ENCODE assay signal across 1 fruit fly cellular context in genomic region chr2L:18965367-18966213, dm6.
TF ChIP-seq lines count a peak whose summit lies in the region.

No protein-coding gene starts in this region.

TF ChIP-seq in whole organism, embryonic, 481 proteins besides CTCF, POLR2A, EP300 and RAD21 (continued from another document and continues in another):
- TF ChIP-seq NC2β (GFP tag; optimal IDR thresholded peaks at IDR 0.05; lab: Kevin White, UChicago) (no peak), D19B (GFP tag; optimal IDR thresholded peaks at IDR 0.05; lab: Kevin White, UChicago) (peak; percentile 98), Atf6 (GFP tag; IDR thresholded peaks at IDR 0.05; lab: Robert Waterston, UW) (peak; percentile 57; the same call in 1 of the 2 replicates), CG9932 (GFP tag; IDR thresholded peaks at IDR 0.05; lab: Robert Waterston, UW) (peak; percentile 19; the same call in 1 of the 2 replicates), Mes4 (GFP tag; optimal IDR thresholded peaks at IDR 0.05; lab: Kevin White, UChicago) (no peak), Meics (GFP tag; optimal IDR thresholded peaks at IDR 0.05; lab: Kevin White, UChicago) (peak; percentile 53), Vsx1 (GFP tag; optimal IDR thresholded peaks at IDR 0.05; lab: Kevin White, UChicago) (no peak), Max (GFP tag; optimal IDR thresholded peaks at IDR 0.05; lab: Kevin White, UChicago) (no peak), CG2202 (tag; optimal IDR thresholded peaks at IDR 0.05; lab: Kevin White, UChicago) (no peak), en (GFP tag; optimal IDR thresholded peaks at IDR 0.05; lab: Kevin White, UChicago) (no peak), Sox102F (GFP tag; optimal IDR thresholded peaks at IDR 0.05; lab: Kevin White, UChicago) (peak; percentile 15), ci (GFP tag; IDR thresholded peaks at IDR 0.05; lab: Robert Waterston, UW) (0 out of 3 replicates have a peak, but pooled peaks have one; percentile 36), bcd (GFP tag; optimal IDR thresholded peaks at IDR 0.05; lab: Kevin White, UChicago) (peak; percentile 24), CG17568 (GFP tag; optimal IDR thresholded peaks at IDR 0.05; lab: Kevin White, UChicago) (peak; percentile 48), CG7839 (tag; optimal IDR thresholded peaks at IDR 0.05; lab: Kevin White, UChicago) (peak; percentile 49), Aef1 (GFP tag; IDR thresholded peaks at IDR 0.05; lab: Robert Waterston, UW) (peak; percentile 9; the same call in 1 of the 3 replicates), B-H1 (GFP tag; IDR thresholded peaks at IDR 0.05; lab: Robert Waterston, UW) (no peak), fd102C (GFP tag; optimal IDR thresholded peaks at IDR 0.05; lab: Kevin White, UChicago) (no peak), CG18011 (GFP tag; optimal IDR thresholded peaks at IDR 0.05; lab: Kevin White, UChicago) (no peak), abd-A (tag; optimal IDR thresholded peaks at IDR 0.05; lab: Kevin White, UChicago) (no peak), CG7556 (GFP tag; optimal IDR thresholded peaks at IDR 0.05; lab: Kevin White, UChicago) (no peak), Elba2 (GFP tag; optimal IDR thresholded peaks at IDR 0.05; lab: Kevin White, UChicago) (no peak), salm (tag; optimal IDR thresholded peaks at IDR 0.05; lab: Kevin White, UChicago) (no peak), croc (GFP tag; conservative IDR thresholded peaks at IDR 0.05; lab: Robert Waterston, UW) (no peak), ewg (GFP tag; optimal IDR thresholded peaks at IDR 0.05; lab: Kevin White, UChicago) (peak; percentile 7), B-H2 (GFP tag; optimal IDR thresholded peaks at IDR 0.05; lab: Kevin White, UChicago) (peak; percentile 6), cwo (GFP tag; optimal IDR thresholded peaks at IDR 0.05; lab: Kevin White, UChicago) (peak; percentile 43), CG6272 (GFP tag; IDR thresholded peaks at IDR 0.05; lab: Robert Waterston, UW) (0 out of 2 replicates have a peak, but pooled peaks have one; percentile 11), PHDP (tag; optimal IDR thresholded peaks at IDR 0.05; lab: Kevin White, UChicago) (peak; percentile 64), prd (optimal IDR thresholded peaks at IDR 0.05; lab: Kevin White, UChicago) (no peak), prd (GFP tag; IDR thresholded peaks at IDR 0.05; lab: Robert Waterston, UW) (peak; percentile 33; the same call in 1 of the 3 replicates), ara (GFP tag; IDR thresholded peaks at IDR 0.05; lab: Robert Waterston, UW) (0 out of 2 replicates have a peak, but pooled peaks have one; percentile 25), CG7372 (GFP tag; IDR thresholded peaks at IDR 0.05; lab: Robert Waterston, UW) (peak; percentile 28; the same call in 1 of the 2 replicates), psq (GFP tag; optimal IDR thresholded peaks at IDR 0.05; lab: Kevin White, UChicago) (no peak), CG15011 (GFP tag; optimal IDR thresholded peaks at IDR 0.05; lab: Kevin White, UChicago) (peak; percentile 72), Rfx (GFP tag; IDR thresholded peaks at IDR 0.05; lab: Robert Waterston, UW) (peak; percentile 59), dmrt11E (tag; optimal IDR thresholded peaks at IDR 0.05; lab: Kevin White, UChicago) (peak; percentile 16), CG14014 (GFP tag; IDR thresholded peaks at IDR 0.05; lab: Robert Waterston, UW) (peak; percentile 25), CG14441 (GFP tag; IDR thresholded peaks at IDR 0.05; lab: Robert Waterston, UW) (0 out of 2 replicates have a peak, but pooled peaks have one; percentile 22), CkIIα-i1 (GFP tag; IDR thresholded peaks at IDR 0.05; lab: Robert Waterston, UW) (no peak), CG12769 (tag; optimal IDR thresholded peaks at IDR 0.05; lab: Kevin White, UChicago) (peak; percentile 51), gem (tag; optimal IDR thresholded peaks at IDR 0.05; lab: Kevin White, UChicago) (peak; percentile 64), CG4820 (GFP tag; optimal IDR thresholded peaks at IDR 0.05; lab: Kevin White, UChicago) (no peak), CG11398 (GFP tag; optimal IDR thresholded peaks at IDR 0.05; lab: Kevin White, UChicago) (no peak), sisA (GFP tag; IDR thresholded peaks at IDR 0.05; lab: Robert Waterston, UW) (peak; percentile 24; the same call in 1 of the 2 replicates), CG14860 (GFP tag; IDR thresholded peaks at IDR 0.05; lab: Robert Waterston, UW; ENCODE audit: partially characterized antibody) (no peak), Hr51 (GFP tag; optimal IDR thresholded peaks at IDR 0.05; lab: Kevin White, UChicago) (peak in 1 of 2 experiments; percentile 44), crc (GFP tag; optimal IDR thresholded peaks at IDR 0.05; lab: Kevin White, UChicago) (no peak), sens (GFP tag; lab: Kevin White, UChicago) (peak; percentile 49), CG2199 (GFP tag; IDR thresholded peaks at IDR 0.05; lab: Robert Waterston, UW) (no peak), dysf (GFP tag; IDR thresholded peaks at IDR 0.05; lab: Robert Waterston, UW) (peak; percentile 71), BtbVII (GFP tag; optimal IDR thresholded peaks at IDR 0.05; lab: Kevin White, UChicago) (peak; percentile 51), CG32532 (GFP tag; IDR thresholded peaks at IDR 0.05; lab: Robert Waterston, UW) (0 out of 2 replicates have a peak, but pooled peaks have one; percentile 47), scrt (GFP tag; optimal IDR thresholded peaks at IDR 0.05; lab: Kevin White, UChicago) (peak; percentile 46), Taf1 (GFP tag; IDR thresholded peaks at IDR 0.05; lab: Robert Waterston, UW) (peak; percentile 56), CG13296 (GFP tag; optimal IDR thresholded peaks at IDR 0.05; lab: Kevin White, UChicago) (peak; percentile 34), MESR4 (GFP tag; optimal IDR thresholded peaks at IDR 0.05; lab: Kevin White, UChicago) (no peak), Dip2 (GFP tag; IDR thresholded peaks at IDR 0.05; lab: Robert Waterston, UW) (no peak), br (optimal IDR thresholded peaks at IDR 0.05; lab: Kevin White, UChicago) (no peak), Ravus (GFP tag; IDR thresholded peaks at IDR 0.05; lab: Robert Waterston, UW) (peak; percentile 23; the same call in 1 of the 2 replicates), CG31388 (GFP tag; optimal IDR thresholded peaks at IDR 0.05; lab: Kevin White, UChicago) (no peak), CG12391 (tag; optimal IDR thresholded peaks at IDR 0.05; lab: Kevin White, UChicago) (no peak), zfh1 (GFP tag; IDR thresholded peaks at IDR 0.05; lab: Robert Waterston, UW) (no peak), CG12299 (tag; optimal IDR thresholded peaks at IDR 0.05; lab: Kevin White, UChicago) (no peak), CG16813 (GFP tag; IDR thresholded peaks at IDR 0.05; lab: Robert Waterston, UW; ENCODE audit: partially characterized antibody) (no peak), wek (GFP tag; optimal IDR thresholded peaks at IDR 0.05; lab: Kevin White, UChicago) (no peak), CG9797 (GFP tag; optimal IDR thresholded peaks at IDR 0.05; lab: Kevin White, UChicago) (no peak), NfI (GFP tag; optimal IDR thresholded peaks at IDR 0.05; lab: Kevin White, UChicago) (peak; percentile 8), bigmax (GFP tag; optimal IDR thresholded peaks at IDR 0.05; lab: Kevin White, UChicago) (no peak), CG14667 (GFP tag; IDR thresholded peaks at IDR 0.05; lab: Robert Waterston, UW) (no peak), CG2712 (tag; optimal IDR thresholded peaks at IDR 0.05; lab: Kevin White, UChicago) (peak; percentile 42), Nf-YB (GFP tag; optimal IDR thresholded peaks at IDR 0.05; lab: Kevin White, UChicago) (peak; percentile 37), CG3281 (GFP tag; optimal IDR thresholded peaks at IDR 0.05; lab: Kevin White, UChicago) (peak; percentile 77), Ptx1 (GFP tag; IDR thresholded peaks at IDR 0.05; lab: Robert Waterston, UW) (peak; percentile 60), CG31441 (GFP tag; IDR thresholded peaks at IDR 0.05; lab: Robert Waterston, UW) (no peak), CG32767 (GFP tag; IDR thresholded peaks at IDR 0.05; lab: Robert Waterston, UW) (0 out of 2 replicates have a peak, but pooled peaks have one; percentile 32), Deaf1 (tag; optimal IDR thresholded peaks at IDR 0.05; lab: Kevin White, UChicago) (peak; percentile 1), CG11695 (GFP tag; IDR thresholded peaks at IDR 0.05; lab: Robert Waterston, UW) (peak; percentile 60; the same call in 2 of the 3 replicates), kah (GFP tag; optimal IDR thresholded peaks at IDR 0.05; lab: Kevin White, UChicago) (peak; percentile 75), Opbp (GFP tag; IDR thresholded peaks at IDR 0.05; lab: Robert Waterston, UW; ENCODE audit: partially characterized antibody) (no peak), Poxn (GFP tag; IDR thresholded peaks at IDR 0.05; lab: Robert Waterston, UW) (no peak), usp (GFP tag; optimal IDR thresholded peaks at IDR 0.05; lab: Kevin White, UChicago) (no peak), CG6791 (GFP tag; IDR thresholded peaks at IDR 0.05; lab: Robert Waterston, UW; ENCODE audit: partially characterized antibody) (no peak), klu (GFP tag; IDR thresholded peaks at IDR 0.05; lab: Robert Waterston, UW) (0 out of 2 replicates have a peak, but pooled peaks have one; percentile 6), Hsf (GFP tag; optimal IDR thresholded peaks at IDR 0.05; lab: Kevin White, UChicago) (no peak), kay (GFP tag; optimal IDR thresholded peaks at IDR 0.05; lab: Kevin White, UChicago) (no peak), CG34422 (GFP tag; IDR thresholded peaks at IDR 0.05; lab: Robert Waterston, UW) (no peak), CG4707 (GFP tag; optimal IDR thresholded peaks at IDR 0.05; lab: Kevin White, UChicago) (no peak), disco-r (GFP tag; optimal IDR thresholded peaks at IDR 0.05; lab: Kevin White, UChicago) (no peak), HmgZ (tag; optimal IDR thresholded peaks at IDR 0.05; lab: Kevin White, UChicago) (no peak), CG18599 (GFP tag; optimal IDR thresholded peaks at IDR 0.05; lab: Kevin White, UChicago) (peak; percentile 61), pan (optimal IDR thresholded peaks at IDR 0.05; lab: Kevin White, UChicago) (peak in 1 of 2 experiments; percentile 16), pan (GFP tag; optimal IDR thresholded peaks at IDR 0.05 in 1 of 2, IDR thresholded peaks at IDR 0.05 in 1 of 2) (peak in 1 of 2 experiments; percentile 10), CG15269 (tag; optimal IDR thresholded peaks at IDR 0.05; lab: Kevin White, UChicago) (peak; percentile 54), CG7745 (tag; optimal IDR thresholded peaks at IDR 0.05; lab: Kevin White, UChicago) (no peak), chm (GFP tag; IDR thresholded peaks at IDR 0.05; lab: Robert Waterston, UW) (peak; percentile 22; the same call in 1 of the 2 replicates), tgo (GFP tag; IDR thresholded peaks at IDR 0.05; lab: Robert Waterston, UW) (peak; percentile 52; the same call in 2 of the 3 replicates), CG3847 (GFP tag; IDR thresholded peaks at IDR 0.05; lab: Robert Waterston, UW) (peak; percentile 41), Med (GFP tag; lab: Kevin White, UChicago) (peak; percentile 29), CG14050 (GFP tag; IDR thresholded peaks at IDR 0.05; lab: Robert Waterston, UW) (no peak), Hmr (GFP tag; optimal IDR thresholded peaks at IDR 0.05; lab: Kevin White, UChicago) (peak; percentile 47), CG10366 (GFP tag; IDR thresholded peaks at IDR 0.05; lab: Robert Waterston, UW) (0 out of 2 replicates have a peak, but pooled peaks have one; percentile 12), Fer1 (GFP tag; optimal IDR thresholded peaks at IDR 0.05; lab: Kevin White, UChicago) (peak; percentile 54), cato (GFP tag; optimal IDR thresholded peaks at IDR 0.05; lab: Kevin White, UChicago; ENCODE audit: borderline replicate concordance) (no peak), mirr (GFP tag; optimal IDR thresholded peaks at IDR 0.05; lab: Kevin White, UChicago) (peak; percentile 84), chinmo (GFP tag; IDR thresholded peaks at IDR 0.05; lab: Robert Waterston, UW; ENCODE audit: partially characterized antibody) (peak; percentile 74; the same call in 1 of the 4 replicates), dpn (GFP tag; optimal IDR thresholded peaks at IDR 0.05; lab: Kevin White, UChicago) (no peak), CG16779 (GFP tag; IDR thresholded peaks at IDR 0.05; lab: Robert Waterston, UW) (peak; percentile 40; the same call in 1 of the 2 replicates), esg (GFP tag; conservative IDR thresholded peaks at IDR 0.05; lab: Robert Waterston, UW) (no peak; the same call in 1 of the 2 replicates), CG17829 (tag; optimal IDR thresholded peaks at IDR 0.05; lab: Kevin White, UChicago) (peak; percentile 13), CG10147 (GFP tag; optimal IDR thresholded peaks at IDR 0.05; lab: Kevin White, UChicago) (peak; percentile 63), fd3F (GFP tag; optimal IDR thresholded peaks at IDR 0.05; lab: Kevin White, UChicago) (peak; percentile 43), dmrt99B (tag; optimal IDR thresholded peaks at IDR 0.05; lab: Kevin White, UChicago) (peak; percentile 32), CG6854 (GFP tag; optimal IDR thresholded peaks at IDR 0.05; lab: Kevin White, UChicago) (peak; percentile 4), zen (tag; optimal IDR thresholded peaks at IDR 0.05; lab: Kevin White, UChicago) (peak; percentile 4), CoRest (tag; optimal IDR thresholded peaks at IDR 0.05; lab: Kevin White, UChicago) (peak; percentile 51), row (GFP tag; IDR thresholded peaks at IDR 0.05; lab: Robert Waterston, UW) (peak; percentile 76), CG9817 (tag; optimal IDR thresholded peaks at IDR 0.05; lab: Kevin White, UChicago) (peak; percentile 37), gsb (GFP tag; IDR thresholded peaks at IDR 0.05; lab: Robert Waterston, UW) (0 out of 2 replicates have a peak, but pooled peaks have one; percentile 5), ttk (GFP tag; IDR thresholded peaks at IDR 0.05; lab: Robert Waterston, UW) (no peak), CG11504 (tag; optimal IDR thresholded peaks at IDR 0.05; lab: Kevin White, UChicago) (peak; percentile 43), CG8388 (GFP tag; optimal IDR thresholded peaks at IDR 0.05; lab: Kevin White, UChicago) (no peak), CG12219 (GFP tag; optimal IDR thresholded peaks at IDR 0.05; lab: Kevin White, UChicago) (peak; percentile 14), CG13775 (GFP tag; optimal IDR thresholded peaks at IDR 0.05; lab: Kevin White, UChicago) (peak; percentile 22), zen2 (GFP tag; IDR thresholded peaks at IDR 0.05; lab: Robert Waterston, UW; ENCODE audit: partially characterized antibody) (no peak), al (GFP tag; IDR thresholded peaks at IDR 0.05; lab: Robert Waterston, UW) (peak; percentile 66; the same call in 1 of the 2 replicates), nmo (GFP tag; optimal IDR thresholded peaks at IDR 0.05; lab: Kevin White, UChicago) (peak; percentile 26), CG8765 (GFP tag; IDR thresholded peaks at IDR 0.05; lab: Robert Waterston, UW) (no peak), unpg (GFP tag; optimal IDR thresholded peaks at IDR 0.05; lab: Kevin White, UChicago) (peak; percentile 45)
